Fruit fly (Drosophila melanogaster): ENCODE measurements around the gene CG17721.
A peak's percentile ranks its signal among the peaks of the same experiment; 100 is the strongest.

Gene CG17721

DNA sequence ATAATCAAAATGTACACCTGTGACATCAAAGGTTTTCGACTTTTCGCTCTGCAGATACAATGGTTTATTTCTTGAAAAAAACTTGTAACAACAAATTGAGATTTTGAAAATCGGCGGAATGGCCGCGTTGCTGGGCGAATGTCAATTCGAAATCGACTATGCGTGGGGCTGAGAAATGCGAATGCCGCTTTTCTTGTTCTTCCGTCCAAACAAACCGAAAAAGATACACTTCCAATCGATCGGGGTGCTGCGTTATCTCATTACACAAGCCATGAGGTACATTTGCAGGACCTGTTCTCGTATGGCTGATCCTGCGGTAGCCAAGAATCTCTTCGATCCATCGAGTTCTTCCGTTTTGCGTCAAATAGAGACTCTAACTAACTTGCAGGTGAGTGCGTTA lies 2.7 kb downstream of the CG17721 start, which contains the start of gene CG31388:
Gene CG31388, plus strand, starts transcription at position 218 of the 400 bp plus-strand sequence.
- TF ChIP-seq dm (GFP tag; optimal IDR thresholded peaks at IDR 0.05) (peak; percentile 23), MBD-R2 (GFP tag; IDR thresholded peaks at IDR 0.05) (peak; percentile 85), BtbVII (GFP tag; optimal IDR thresholded peaks at IDR 0.05) (no peak), run (tag; optimal IDR thresholded peaks at IDR 0.05) (no peak), nerfin-1 (tag; optimal IDR thresholded peaks at IDR 0.05) (no peak), D19A (tag; optimal IDR thresholded peaks at IDR 0.05) (peak; percentile 98), BEAF-32 (GFP tag; optimal IDR thresholded peaks at IDR 0.05) (peak; percentile 23), CG13287 (GFP tag; IDR thresholded peaks at IDR 0.05; ENCODE audit: partially characterized antibody) (peak; percentile 28; the same call in 1 of the 2 replicates), gem (tag; optimal IDR thresholded peaks at IDR 0.05) (no peak), pan (optimal IDR thresholded peaks at IDR 0.05) (no peak), pan (GFP tag; optimal IDR thresholded peaks at IDR 0.05 in 1 of 2, IDR thresholded peaks at IDR 0.05 in 1 of 2) (peak in 1 of 2 experiments; percentile 23), CG6175 (GFP tag; IDR thresholded peaks at IDR 0.05) (no peak), YL-1 (GFP tag; optimal IDR thresholded peaks at IDR 0.05) (peak; percentile 63), bbx (GFP tag; IDR thresholded peaks at IDR 0.05; ENCODE audit: partially characterized antibody) (peak; percentile 19; the same call in 1 of the 2 replicates), hkb (optimal IDR thresholded peaks at IDR 0.05) (no peak), hkb (GFP tag; IDR thresholded peaks at IDR 0.05) (no peak), Hmx (GFP tag; optimal IDR thresholded peaks at IDR 0.05) (no peak), onecut (GFP tag; IDR thresholded peaks at IDR 0.05) (peak; percentile 32; the same call in 1 of the 2 replicates), CG1603 (tag; optimal IDR thresholded peaks at IDR 0.05) (peak; percentile 31), CG4730 (GFP tag; IDR thresholded peaks at IDR 0.05) (no peak), Pdp1 (GFP tag; optimal IDR thresholded peaks at IDR 0.05) (peak in 1 of 2 experiments; percentile 9), CG14710 (tag; optimal IDR thresholded peaks at IDR 0.05) (peak; percentile 95), lola (GFP tag; optimal IDR thresholded peaks at IDR 0.05) (no peak), rib (GFP tag; IDR thresholded peaks at IDR 0.05) (no peak), sr (GFP tag; IDR thresholded peaks at IDR 0.05) (no peak), Xrp1 (GFP tag; IDR thresholded peaks at IDR 0.05) (no peak), CG34422 (GFP tag; IDR thresholded peaks at IDR 0.05) (peak; percentile 54; the same call in 1 of the 3 replicates), mld (GFP tag; IDR thresholded peaks at IDR 0.05; ENCODE audit: partially characterized antibody) (no peak), yki (optimal IDR thresholded peaks at IDR 0.05) (peak; percentile 20), lov (optimal IDR thresholded peaks at IDR 0.05) (no peak), lov (GFP tag; IDR thresholded peaks at IDR 0.05) (no peak), phol (tag; optimal IDR thresholded peaks at IDR 0.05) (no peak), CG15479 (GFP tag; optimal IDR thresholded peaks at IDR 0.05) (no peak), CTCF (GFP tag; optimal IDR thresholded peaks at IDR 0.05) (no peak), H15 (GFP tag; IDR thresholded peaks at IDR 0.05) (no peak), CG17385 (GFP tag; optimal IDR thresholded peaks at IDR 0.05) (peak; percentile 98), ken (GFP tag; IDR thresholded peaks at IDR 0.05) (no peak), CG2120 (GFP tag; optimal IDR thresholded peaks at IDR 0.05) (no peak), CG16779 (GFP tag; IDR thresholded peaks at IDR 0.05) (no peak), pzg (GFP tag; optimal IDR thresholded peaks at IDR 0.05) (peak; percentile 71), Sin3A (optimal IDR thresholded peaks at IDR 0.05) (no peak), Hr39 (optimal IDR thresholded peaks at IDR 0.05) (no peak), CG8281 (tag; optimal IDR thresholded peaks at IDR 0.05) (no peak), Ets97D (GFP tag; optimal IDR thresholded peaks at IDR 0.05) (peak; percentile 44), sc (optimal IDR thresholded peaks at IDR 0.05) (no peak), sc (GFP tag; optimal IDR thresholded peaks at IDR 0.05) (no peak), CG6272 (GFP tag; IDR thresholded peaks at IDR 0.05) (no peak), crp (GFP tag; optimal IDR thresholded peaks at IDR 0.05) (peak in 1 of 2 experiments; percentile 49), ERR (GFP tag; optimal IDR thresholded peaks at IDR 0.05) (no peak), gfzf (GFP tag; optimal IDR thresholded peaks at IDR 0.05) (peak; percentile 16), tll (GFP tag; optimal IDR thresholded peaks at IDR 0.05) (no peak), CG14860 (GFP tag; IDR thresholded peaks at IDR 0.05; ENCODE audit: partially characterized antibody) (no peak), stwl (tag; optimal IDR thresholded peaks at IDR 0.05) (peak; percentile 48)
